Worm (Caenorhabditis elegans) whole organism, L4/young adult: ENCODE data around the gene taf-10.

ENCODE experiments used
- dao-5 ChIP-seq: sonication (generic microtip); optimal IDR thresholded peaks from 2 replicates; lab custom pipeline; 2016; ENCODE audit warnings: missing genotype, missing genetic modification characterization, moderate library complexity, missing compliant biosample characterization
- him-1 ChIP-seq: sonication (generic microtip); optimal IDR thresholded peaks from 2 replicates; lab custom pipeline; 2016; ENCODE audit warnings: missing genotype, missing genetic modification reagents, missing genetic modification characterization, missing compliant biosample characterization

- TF ChIP-seq him-1 (tag; lab: Kevin White, UChicago) (no peak), dao-5 (tag; lab: Kevin White, UChicago) (no peak)
Observed at ce11 chrV:4676812-4677211, 10.1 kb upstream of the taf-10 start.
